Worm (Caenorhabditis elegans): ENCODE data around the gene Y17G9B.2.

Gene Y17G9B.2

DNA sequence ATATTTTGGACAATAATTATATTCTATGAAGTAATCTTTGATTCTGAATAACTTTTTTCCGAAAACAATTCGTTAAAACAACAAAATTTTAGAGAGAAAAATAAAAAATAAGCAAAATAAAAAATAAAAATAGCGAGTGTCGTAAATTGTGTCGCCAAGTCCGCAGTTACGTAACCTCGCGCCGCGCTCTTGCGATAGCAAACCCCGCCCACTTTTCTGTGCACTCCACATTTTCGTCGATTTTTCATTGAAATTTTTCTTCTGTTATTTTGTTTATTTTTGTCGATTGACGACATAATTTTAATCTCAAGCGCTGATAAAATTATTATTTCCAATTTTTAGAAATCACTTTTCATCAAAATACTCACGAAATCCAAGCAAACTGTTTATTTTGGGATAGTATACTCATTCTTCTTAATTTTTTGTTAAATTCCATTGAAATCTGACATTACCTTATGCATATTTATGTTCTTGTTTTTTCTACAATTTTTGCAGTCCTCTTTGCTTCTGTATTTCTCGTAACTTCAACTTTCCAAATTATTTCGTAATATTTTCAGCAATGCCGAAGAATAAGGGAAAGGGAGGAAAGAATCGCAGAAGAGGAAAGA, 46.5 kb downstream of the Y17G9B.2 start, which contains the start of gene eif-1.A (continued):
- TF ChIP-seq hlh-30 (tag; optimal IDR thresholded peaks at IDR 0.05; ENCODE audit: insufficient read depth) (peak; percentile 26), snpc-4 (tag; optimal IDR thresholded peaks at IDR 0.05) (no peak), madf-5 (GFP tag; IDR thresholded peaks at IDR 0.05) (no peak), ceh-44 (GFP tag; IDR thresholded peaks at IDR 0.05) (no peak)

DNA sequence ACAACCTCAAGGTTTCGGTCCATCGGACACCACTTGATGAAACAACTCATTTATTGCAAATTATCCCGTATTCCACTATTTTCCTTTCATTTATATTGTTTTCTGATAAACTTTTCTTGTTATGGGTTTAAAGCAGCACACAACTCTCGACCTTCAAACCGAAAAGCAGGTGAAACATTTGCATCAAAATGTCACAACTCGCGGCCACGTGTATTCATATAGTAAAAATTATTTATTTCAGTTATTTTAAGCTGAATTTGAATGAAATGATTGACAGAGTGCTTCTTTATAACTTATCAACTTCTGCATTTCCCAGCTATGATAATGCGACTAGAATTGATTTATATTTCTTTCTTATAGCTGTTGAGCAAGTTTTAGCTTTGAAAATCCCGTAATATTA, 47.9 kb downstream of the Y17G9B.2 start, which contains the start of gene srw-95:
Gene srw-95 (plus strand): TSS at position 213 of the 400 bp plus-strand sequence.
- TF ChIP-seq lin-38 (GFP tag; IDR thresholded peaks at IDR 0.05) (peak; percentile 60), jun-1 (tag; optimal IDR thresholded peaks at IDR 0.05) (no peak), mdl-1 (tag; optimal IDR thresholded peaks at IDR 0.05) (no peak), ceh-82 (tag; optimal IDR thresholded peaks at IDR 0.05) (no peak), Y105C5A.15 (GFP tag; IDR thresholded peaks at IDR 0.05) (peak; percentile 57; the same call in 1 of the 2 replicates), ZK337.2 (GFP tag; IDR thresholded peaks at IDR 0.05) (no peak), hlh-11 (tag; optimal IDR thresholded peaks at IDR 0.05) (no peak), madf-9 (GFP tag; conservative IDR thresholded peaks at IDR 0.05) (no peak), sdz-12 (GFP tag; optimal IDR thresholded peaks at IDR 0.05) (no peak), fkh-10 (GFP tag; optimal IDR thresholded peaks at IDR 0.05) (no peak), lsy-2 (tag; optimal IDR thresholded peaks at IDR 0.05) (peak in 1 of 2 experiments; percentile 3), unc-130 (GFP tag; optimal IDR thresholded peaks at IDR 0.05) (no peak), T26A8.4 (GFP tag; IDR thresholded peaks at IDR 0.05) (peak; percentile 18; the same call in 1 of the 2 replicates), rbr-2 (tag; optimal IDR thresholded peaks at IDR 0.05) (no peak), ces-1 (GFP tag; optimal IDR thresholded peaks at IDR 0.05) (no peak), T20F7.1 (GFP tag; optimal IDR thresholded peaks at IDR 0.05) (no peak), fos-1 (tag; optimal IDR thresholded peaks at IDR 0.05) (no peak), F49E8.2 (tag; optimal IDR thresholded peaks at IDR 0.05; ENCODE audit: borderline replicate concordance) (peak; percentile 22), dmd-6 (GFP tag; IDR thresholded peaks at IDR 0.05) (no peak), nhr-76 (tag; optimal IDR thresholded peaks at IDR 0.05) (no peak), ztf-7 (tag; optimal IDR thresholded peaks at IDR 0.05) (no peak), mes-2 (tag; optimal IDR thresholded peaks at IDR 0.05; ENCODE audit: poor library complexity, severe bottlenecking) (no peak), unc-62 (GFP tag; optimal IDR thresholded peaks at IDR 0.05 in 1 of 2) (peak in 1 of 2 experiments; percentile 36), unc-62 (tag; optimal IDR thresholded peaks at IDR 0.05) (no peak), snpc-1.2 (GFP tag; IDR thresholded peaks at IDR 0.05) (peak; percentile 85; the same call in 1 of the 2 replicates)

DNA sequence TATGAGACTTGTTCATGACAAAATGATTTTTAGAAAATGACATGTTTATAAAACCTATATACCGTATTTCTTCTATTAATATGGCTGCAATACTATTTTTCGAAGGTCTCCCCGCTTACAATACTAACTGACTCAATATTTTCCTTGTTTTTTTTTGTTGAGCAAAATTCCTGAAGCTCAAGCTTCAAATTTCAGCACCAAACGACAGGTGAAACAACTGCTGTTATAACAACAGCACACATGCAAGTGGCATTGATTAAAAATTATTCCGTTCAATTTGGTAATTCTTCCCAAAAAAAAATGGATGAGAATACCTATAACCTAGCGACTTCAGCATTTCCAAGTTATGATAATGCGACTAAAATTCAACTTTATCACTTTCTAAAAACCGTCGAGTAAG, 50.2 kb downstream of the Y17G9B.2 start, which contains the start of gene srw-94:
Gene srw-94 (plus strand): TSS at position 301 of the 400 bp plus-strand sequence.
- TF ChIP-seq F44E2.7 (GFP tag; IDR thresholded peaks at IDR 0.05) (no peak), dmd-8 (GFP tag; IDR thresholded peaks at IDR 0.05) (no peak), ceh-32 (tag; optimal IDR thresholded peaks at IDR 0.05; ENCODE audit: poor library complexity) (no peak), sdz-12 (GFP tag; optimal IDR thresholded peaks at IDR 0.05) (no peak), ctbp-1 (GFP tag; IDR thresholded peaks at IDR 0.05) (no peak), dmd-9 (GFP tag; IDR thresholded peaks at IDR 0.05) (no peak), saeg-2 (GFP tag; IDR thresholded peaks at IDR 0.05) (no peak), daf-8 (GFP tag; IDR thresholded peaks at IDR 0.05) (no peak)

Data from whole organism, L4 larva.